Worm (Caenorhabditis elegans): ENCODE results near the gene C53D6.6.

ce11 chrIV:9053403-9053802, 20.9 kb upstream of the C53D6.6 start:
- TF ChIP-seq him-1 (tag; optimal IDR thresholded peaks at IDR 0.05) (no peak), W03F9.2 (tag; optimal IDR thresholded peaks at IDR 0.05) (no peak), dao-5 (tag; optimal IDR thresholded peaks at IDR 0.05) (no peak)

All from whole organism, L4/young adult.